Worm (Caenorhabditis elegans) whole organism, midembryonic: ENCODE measurements around the gene ZK512.11.

ENCODE experiments used
- T22C8.4 ChIP-seq: fragments of 200-800 bp; sonication (Bioruptor generic); IDR thresholded peaks from 2 replicates; pipeline ENCODE4 v1.3.6; 2022; ENCODE audit warnings: missing genetic modification characterization, missing compliant biosample characterization
- cog-1 ChIP-seq: sonication (generic microtip); optimal IDR thresholded peaks from 2 replicates; lab custom pipeline; 2016; ENCODE audit warnings: missing genetic modification characterization, missing compliant biosample characterization
- flt-1 ChIP-seq: fragments of 200-800 bp; sonication (Bioruptor generic); IDR thresholded peaks from 2 replicates; pipeline ENCODE4 v1.3.6; 2022; ENCODE audit warnings: missing genetic modification characterization, missing compliant biosample characterization
- klf-2 ChIP-seq: fragments of 200-800 bp; sonication (Bioruptor generic); conservative IDR thresholded peaks from 2 replicates; pipeline ENCODE4 v1.3.6; 2022; ENCODE audit warnings: missing genetic modification reagents, missing genetic modification characterization, missing compliant biosample characterization
- med-1 ChIP-seq: sonication (generic microtip); optimal IDR thresholded peaks from 2 replicates; lab custom pipeline; 2017; ENCODE audit warnings: missing genetic modification characterization, mild to moderate bottlenecking, missing compliant biosample characterization, antibody characterized with exemption, missing genetic modification reagents; ENCODE audit not compliant: insufficient read depth
- ref-1 ChIP-seq: fragments of 200-800 bp; sonication (Bioruptor generic); conservative IDR thresholded peaks from 2 replicates; pipeline ENCODE4 v1.3.6; 2022; ENCODE audit warnings: missing genetic modification reagents, missing genetic modification characterization, missing compliant biosample characterization
- tab-1 ChIP-seq: fragments of 200-800 bp; sonication (Bioruptor generic); IDR thresholded peaks from 2 replicates; pipeline ENCODE4 v1.3.6; 2022; ENCODE audit warnings: missing genetic modification characterization, missing compliant biosample characterization
- ztf-23 ChIP-seq: fragments of 200-800 bp; sonication (Bioruptor generic); IDR thresholded peaks from 2 replicates; pipeline ENCODE4 v1.3.6; 2022; ENCODE audit warnings: missing genetic modification reagents, missing genetic modification characterization, missing compliant biosample characterization
- ztf-29 ChIP-seq: fragments of 200-800 bp; sonication (Bioruptor generic); IDR thresholded peaks from 2 replicates; pipeline ENCODE4 v1.3.6; 2022; ENCODE audit warnings: missing genetic modification reagents, missing genetic modification characterization, missing compliant biosample characterization

The ZK512.11 gene

DNA sequence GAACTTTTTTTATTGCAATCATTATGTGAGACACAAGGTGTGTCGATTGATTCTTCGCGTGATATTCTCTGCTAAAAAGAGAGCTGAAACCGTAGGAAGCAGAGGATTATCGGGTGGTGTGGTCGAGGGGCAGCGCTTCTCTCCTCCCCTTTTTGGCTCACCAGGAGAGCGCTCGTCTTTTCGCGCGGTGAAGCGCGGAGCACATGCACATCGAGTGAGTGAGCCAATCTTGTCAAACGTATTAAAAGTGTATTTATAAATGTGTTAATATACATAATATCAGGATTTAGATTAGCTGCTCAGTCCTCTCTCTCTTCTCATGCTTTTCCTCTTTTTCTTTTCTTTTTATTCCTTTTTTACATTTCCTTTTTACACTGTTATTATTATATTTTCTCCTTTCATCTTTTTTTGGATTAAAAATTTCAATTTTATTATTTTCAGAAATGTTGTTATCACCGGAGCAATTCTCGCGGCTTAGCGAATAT is 18.7 kb downstream of the ZK512.11 start, which contains the start of gene dgk-3:
Gene dgk-3, plus strand, starts transcription at position 435 of the 485 bp plus-strand sequence.
- no peak for TF ChIP-seq tab-1
- no peak for TF ChIP-seq ztf-29 (GFP tag; lab: Robert Waterston, UW)
- no peak for TF ChIP-seq klf-2 (GFP tag; lab: Robert Waterston, UW)
- no peak for TF ChIP-seq cog-1 (tag; lab: Kevin White, UChicago)
- no peak for TF ChIP-seq flt-1 (GFP tag; lab: Robert Waterston, UW)
- TF ChIP-seq ref-1 (GFP tag; lab: Robert Waterston, UW) = no peak
- TF ChIP-seq med-1 (GFP tag; lab: Kevin White, UChicago) = no peak
- TF ChIP-seq ztf-23 = no peak
- no peak for TF ChIP-seq T22C8.4 (GFP tag; lab: Robert Waterston, UW)

- TF ChIP-seq T22C8.4 (GFP tag; lab: Robert Waterston, UW) (no peak), cog-1 (tag; lab: Kevin White, UChicago) (no peak), ref-1 (GFP tag; lab: Robert Waterston, UW) (no peak), flt-1 (GFP tag; lab: Robert Waterston, UW) (no peak), tab-1 (no peak), med-1 (GFP tag; lab: Kevin White, UChicago) (no peak), ztf-23 (no peak), klf-2 (GFP tag; lab: Robert Waterston, UW) (no peak), ztf-29 (GFP tag; lab: Robert Waterston, UW) (no peak)
Observed at ce11 chrIII:9172702-9173101, 28.7 kb downstream of the ZK512.11 start, which contains the start of gene ina-1. Gene ina-1 (minus strand): TSS chrIII:9172802.

- no peak for TF ChIP-seq flt-1 (GFP tag; lab: Robert Waterston, UW)
Observed at ce11 chrIII:9173239-9173638, 29.2 kb downstream of the ZK512.11 start.

DNA sequence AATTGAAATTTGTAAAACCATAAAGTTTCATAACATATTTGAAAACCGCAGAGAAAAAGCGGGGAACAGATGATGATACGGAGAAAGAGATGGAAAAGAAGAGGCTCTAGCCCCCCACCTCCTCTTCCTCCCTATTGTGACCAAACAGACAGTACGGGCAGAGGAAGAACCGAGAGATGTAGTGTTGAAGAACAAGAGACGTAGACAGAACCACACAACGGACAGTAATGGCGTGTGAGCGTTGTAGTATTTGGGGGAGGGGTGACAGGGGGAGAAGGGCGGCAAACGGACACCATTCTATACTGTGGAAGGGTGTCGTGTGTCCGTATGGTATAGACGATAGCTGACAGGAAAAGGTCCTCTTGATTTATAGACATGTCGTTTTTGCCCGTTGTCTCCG is 32.0 kb downstream of the ZK512.11 start:
- TF ChIP-seq flt-1 (GFP tag; lab: Robert Waterston, UW) (no peak), cog-1 (tag; lab: Kevin White, UChicago) (no peak), tab-1 (no peak), med-1 (GFP tag; lab: Kevin White, UChicago) (no peak), ref-1 (GFP tag; lab: Robert Waterston, UW) (no peak), klf-2 (GFP tag; lab: Robert Waterston, UW) (no peak), T22C8.4 (GFP tag; lab: Robert Waterston, UW) (no peak)

ce11 chrIII:9177874-9178273 is 33.9 kb downstream of the ZK512.11 start:
- TF ChIP-seq ztf-29 (GFP tag; lab: Robert Waterston, UW) (no peak), ztf-23 (no peak), klf-2 (GFP tag; lab: Robert Waterston, UW) (no peak), med-1 (GFP tag; lab: Kevin White, UChicago) (no peak), T22C8.4 (GFP tag; lab: Robert Waterston, UW) (no peak), cog-1 (tag; lab: Kevin White, UChicago) (no peak), tab-1 (no peak), ref-1 (GFP tag; lab: Robert Waterston, UW) (no peak), flt-1 (GFP tag; lab: Robert Waterston, UW) (no peak)

- no peak for TF ChIP-seq ref-1 (GFP tag; lab: Robert Waterston, UW)
- no peak for TF ChIP-seq med-1 (GFP tag; lab: Kevin White, UChicago)
- TF ChIP-seq ztf-23 = no peak
- TF ChIP-seq tab-1 = no peak
- no peak for TF ChIP-seq ztf-29 (GFP tag; lab: Robert Waterston, UW)
- TF ChIP-seq klf-2 (GFP tag; lab: Robert Waterston, UW) = no peak
- TF ChIP-seq cog-1 (tag; lab: Kevin White, UChicago) = no peak
- TF ChIP-seq T22C8.4 (GFP tag; lab: Robert Waterston, UW) = no peak
- no peak for TF ChIP-seq flt-1 (GFP tag; lab: Robert Waterston, UW)
Observed at ce11 chrIII:9181246-9181645, 37.2 kb downstream of the ZK512.11 start, which contains the start of gene tax-4. Gene tax-4 (plus strand): TSS chrIII:9181546.

DNA sequence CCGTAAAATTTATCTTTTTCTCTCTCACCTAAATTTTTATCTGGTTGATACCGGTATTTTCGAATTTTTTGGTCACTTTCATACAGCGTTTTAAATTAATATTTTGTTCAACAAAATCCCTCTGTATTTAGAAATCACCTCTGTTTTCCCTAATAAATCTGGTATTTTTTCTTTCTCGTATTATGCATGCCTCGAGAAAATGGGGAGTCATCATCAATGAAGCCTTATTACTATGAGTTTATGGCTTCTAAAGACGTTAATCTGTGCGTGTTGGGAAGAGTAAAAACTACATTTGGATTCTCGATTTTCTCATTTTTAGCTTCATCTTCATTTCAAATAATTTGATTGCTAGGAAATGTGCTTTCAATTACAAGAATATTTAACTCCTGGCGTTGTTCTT is 41.7 kb downstream of the ZK512.11 start, which contains the start of gene ZC84.7:
Gene ZC84.7, plus strand, starts transcription at position 301 of the 400 bp plus-strand sequence.
- TF ChIP-seq T22C8.4 (GFP tag; lab: Robert Waterston, UW) (no peak), cog-1 (tag; lab: Kevin White, UChicago) (no peak)

ce11 chrIII:9191091-9191490 is 47.1 kb downstream of the ZK512.11 start, which contains the start of gene cls-3:
Gene cls-3 (minus strand): TSS chrIII:9191109.
- no peak for TF ChIP-seq ztf-23
- TF ChIP-seq T22C8.4 (GFP tag; lab: Robert Waterston, UW) = no peak
- TF ChIP-seq med-1 (GFP tag; lab: Kevin White, UChicago) = no peak
- TF ChIP-seq klf-2 (GFP tag; lab: Robert Waterston, UW) = no peak
- TF ChIP-seq cog-1 (tag; lab: Kevin White, UChicago) = no peak
